Fruit fly (Drosophila melanogaster): Measurements from ENCODE around the gene CG8773.

The CG8773 gene

DNA sequence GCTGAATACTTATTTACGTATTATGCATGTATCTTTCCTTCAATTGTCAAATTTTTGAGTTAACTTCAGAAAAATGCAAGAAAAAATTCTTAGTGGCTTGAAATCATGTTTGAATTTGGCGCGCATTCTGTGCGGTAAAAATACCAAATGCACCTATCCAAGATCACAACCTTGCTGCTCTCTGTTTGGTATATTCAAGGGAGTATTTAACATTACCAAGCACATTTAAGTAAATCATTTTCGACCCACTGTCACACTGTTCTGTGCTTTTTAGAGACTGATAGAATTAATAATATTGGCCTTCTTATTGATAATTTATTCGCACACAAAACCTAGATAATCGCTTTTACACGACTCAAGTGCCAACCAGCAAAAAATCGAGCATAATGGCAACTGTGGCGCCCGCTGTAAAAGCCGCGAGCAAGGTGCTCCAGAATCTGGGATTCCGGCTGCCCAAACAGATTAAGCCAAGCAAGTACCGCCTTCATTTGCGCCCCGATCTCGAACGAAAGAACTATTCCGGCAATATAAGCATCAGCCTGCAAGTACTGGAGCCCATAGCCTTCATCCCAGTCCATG lies 14.7 kb downstream of the CG8773 start (continued):
- TF ChIP-seq phol (tag; optimal IDR thresholded peaks at IDR 0.05) (peak; percentile 28), CG14441 (GFP tag; IDR thresholded peaks at IDR 0.05) (no peak), ken (GFP tag; IDR thresholded peaks at IDR 0.05) (no peak), CG8765 (GFP tag; IDR thresholded peaks at IDR 0.05) (no peak), fd96Cb (tag; optimal IDR thresholded peaks at IDR 0.05) (no peak), CG42726 (GFP tag; IDR thresholded peaks at IDR 0.05; ENCODE audit: partially characterized antibody) (peak; percentile 13; the same call in 1 of the 2 replicates), CG14965 (GFP tag; optimal IDR thresholded peaks at IDR 0.05; ENCODE audit: borderline replicate concordance) (no peak), insv (GFP tag; optimal IDR thresholded peaks at IDR 0.05) (no peak), ro (GFP tag; IDR thresholded peaks at IDR 0.05) (no peak), disco-r (GFP tag; optimal IDR thresholded peaks at IDR 0.05) (no peak), bbx (GFP tag; IDR thresholded peaks at IDR 0.05; ENCODE audit: partially characterized antibody) (no peak), CG14710 (tag; optimal IDR thresholded peaks at IDR 0.05) (peak; percentile 36), CG7556 (GFP tag; optimal IDR thresholded peaks at IDR 0.05) (no peak), Dad (GFP tag; optimal IDR thresholded peaks at IDR 0.05) (no peak), Hr51 (GFP tag; optimal IDR thresholded peaks at IDR 0.05) (no peak), trem (tag; optimal IDR thresholded peaks at IDR 0.05) (peak; percentile 45), Elba2 (GFP tag; optimal IDR thresholded peaks at IDR 0.05) (no peak), jing (GFP tag; optimal IDR thresholded peaks at IDR 0.05) (no peak), NFAT (GFP tag; IDR thresholded peaks at IDR 0.05) (no peak), nerfin-1 (tag; optimal IDR thresholded peaks at IDR 0.05) (no peak), Ada2b (GFP tag; IDR thresholded peaks at IDR 0.05) (no peak), CG8290 (GFP tag; optimal IDR thresholded peaks at IDR 0.05) (no peak), CG8290 (tag; optimal IDR thresholded peaks at IDR 0.05) (no peak), CG7372 (GFP tag; IDR thresholded peaks at IDR 0.05) (no peak), Dbx (GFP tag; IDR thresholded peaks at IDR 0.05) (no peak), Ravus (GFP tag; IDR thresholded peaks at IDR 0.05) (no peak), Ets97D (GFP tag; optimal IDR thresholded peaks at IDR 0.05) (peak; percentile 68), CG32532 (GFP tag; IDR thresholded peaks at IDR 0.05) (no peak), CG7928 (GFP tag; optimal IDR thresholded peaks at IDR 0.05) (peak; percentile 2), Mrtf (GFP tag; IDR thresholded peaks at IDR 0.05) (no peak), inv (GFP tag; IDR thresholded peaks at IDR 0.05; ENCODE audit: partially characterized antibody) (no peak), Bteb2 (GFP tag; optimal IDR thresholded peaks at IDR 0.05) (no peak), MESR4 (GFP tag; optimal IDR thresholded peaks at IDR 0.05) (peak; percentile 52), mld (GFP tag; IDR thresholded peaks at IDR 0.05; ENCODE audit: partially characterized antibody) (no peak), gsb-n (tag; optimal IDR thresholded peaks at IDR 0.05) (no peak), GATAe (GFP tag; conservative IDR thresholded peaks at IDR 0.05) (no peak), gfzf (GFP tag; optimal IDR thresholded peaks at IDR 0.05) (peak; percentile 98), CG11695 (GFP tag; IDR thresholded peaks at IDR 0.05) (no peak), amos (GFP tag; IDR thresholded peaks at IDR 0.05; ENCODE audit: partially characterized antibody) (peak; percentile 6; the same call in 1 of the 2 replicates), CG10267 (tag; optimal IDR thresholded peaks at IDR 0.05) (no peak), CG32767 (GFP tag; IDR thresholded peaks at IDR 0.05) (no peak), pb (GFP tag; optimal IDR thresholded peaks at IDR 0.05) (no peak), nmo (GFP tag; optimal IDR thresholded peaks at IDR 0.05) (peak; percentile 48), BEAF-32 (GFP tag; optimal IDR thresholded peaks at IDR 0.05) (peak; percentile 44), CG2875 (GFP tag; optimal IDR thresholded peaks at IDR 0.05) (no peak), bowl (GFP tag; IDR thresholded peaks at IDR 0.05) (no peak), Mes4 (GFP tag; optimal IDR thresholded peaks at IDR 0.05) (no peak), hbn (GFP tag; IDR thresholded peaks at IDR 0.05; ENCODE audit: partially characterized antibody) (no peak), sc (optimal IDR thresholded peaks at IDR 0.05) (no peak), sc (GFP tag; optimal IDR thresholded peaks at IDR 0.05) (no peak), CG6791 (GFP tag; IDR thresholded peaks at IDR 0.05; ENCODE audit: partially characterized antibody) (no peak)

Measured in whole organism, embryonic.